Worm (Caenorhabditis elegans) whole organism, L4/young adult: ENCODE measurements around the gene T16G1.5.

Experiments used
- W03F9.2 ChIP-seq: fragments of 150-350 bp; optimal IDR thresholded peaks from 2 replicates; lab custom pipeline; 2014; ENCODE audit warnings: missing biosample characterization, missing genetic modification characterization
- dao-5 ChIP-seq: sonication (generic microtip); optimal IDR thresholded peaks from 2 replicates; lab custom pipeline; 2016; ENCODE audit warnings: missing genotype, missing genetic modification characterization, moderate library complexity, missing compliant biosample characterization
- him-1 ChIP-seq: sonication (generic microtip); optimal IDR thresholded peaks from 2 replicates; lab custom pipeline; 2016; ENCODE audit warnings: missing genotype, missing genetic modification reagents, missing genetic modification characterization, missing compliant biosample characterization

- TF ChIP-seq him-1 (no peak), W03F9.2 (tag; lab: Kevin White, UChicago) (no peak), dao-5 (tag; lab: Kevin White, UChicago) (no peak)
Observed at ce11 chrV:12933654-12934053, 5.7 kb downstream of the T16G1.5 start.
